Fruit fly (Drosophila melanogaster): ENCODE measurements around the gene CG5676.
A peak's percentile ranks its signal among the peaks of the same experiment; 100 is the strongest.

Gene CG5676

DNA sequence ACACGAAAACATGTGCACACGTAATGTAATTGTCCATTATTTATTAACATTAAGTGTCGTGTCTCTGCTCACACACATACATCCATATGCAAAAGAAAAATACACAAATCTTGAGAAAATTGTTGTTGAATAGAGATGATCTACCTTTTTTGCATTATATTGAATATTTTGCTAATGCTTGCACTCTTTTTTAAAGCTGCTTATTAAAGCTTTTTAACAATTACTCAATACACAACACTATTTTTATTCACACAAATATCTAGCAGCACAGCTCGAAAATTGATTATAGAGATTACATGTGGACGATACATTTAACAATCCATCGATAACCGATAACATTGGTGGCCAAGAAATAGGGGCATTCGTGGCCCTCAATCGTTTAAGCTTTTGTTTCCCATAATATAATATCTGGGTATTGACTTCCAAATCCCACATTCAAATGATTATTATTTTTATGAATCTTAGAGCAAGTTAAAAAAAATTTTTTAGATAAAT, 36.4 kb upstream of the CG5676 start, which contains the start of gene Ufd4 (continued):
- TF ChIP-seq CG17802 (tag; optimal IDR thresholded peaks at IDR 0.05) (no peak), Neu2 (GFP tag; optimal IDR thresholded peaks at IDR 0.05; ENCODE audit: borderline replicate concordance) (no peak), ATbp (GFP tag; optimal IDR thresholded peaks at IDR 0.05) (no peak), CG30020 (tag; optimal IDR thresholded peaks at IDR 0.05) (peak; percentile 95), HmgZ (tag; optimal IDR thresholded peaks at IDR 0.05) (peak; percentile 64), CG5180 (GFP tag; optimal IDR thresholded peaks at IDR 0.05) (no peak), B-H1 (GFP tag; IDR thresholded peaks at IDR 0.05) (peak; percentile 46; the same call in 1 of the 3 replicates), pfk (GFP tag; optimal IDR thresholded peaks at IDR 0.05) (peak; percentile 47), CG3281 (GFP tag; optimal IDR thresholded peaks at IDR 0.05) (no peak), Deaf1 (tag; optimal IDR thresholded peaks at IDR 0.05) (no peak), caup (GFP tag; optimal IDR thresholded peaks at IDR 0.05; ENCODE audit: severe bottlenecking) (no peak), Antp (GFP tag; optimal IDR thresholded peaks at IDR 0.05) (no peak), CG2116 (GFP tag; optimal IDR thresholded peaks at IDR 0.05) (peak; percentile 43), CG1792 (GFP tag; optimal IDR thresholded peaks at IDR 0.05) (peak; percentile 20), cwo (GFP tag; optimal IDR thresholded peaks at IDR 0.05) (no peak), CTCF (GFP tag; optimal IDR thresholded peaks at IDR 0.05) (no peak), Adf1 (GFP tag; IDR thresholded peaks at IDR 0.05) (no peak), CG12769 (tag; optimal IDR thresholded peaks at IDR 0.05) (no peak), trh (GFP tag; optimal IDR thresholded peaks at IDR 0.05) (no peak), CG17912 (GFP tag; optimal IDR thresholded peaks at IDR 0.05) (no peak), CG17829 (tag; optimal IDR thresholded peaks at IDR 0.05) (peak; percentile 83), CkIIα-i1 (GFP tag; IDR thresholded peaks at IDR 0.05) (no peak), CG11085 (GFP tag; IDR thresholded peaks at IDR 0.05) (no peak), CG12744 (GFP tag; optimal IDR thresholded peaks at IDR 0.05) (peak; percentile 61), Atf6 (GFP tag; IDR thresholded peaks at IDR 0.05) (peak; percentile 78), bab2 (GFP tag; optimal IDR thresholded peaks at IDR 0.05) (peak; percentile 56), CG12104 (GFP tag; optimal IDR thresholded peaks at IDR 0.05) (peak; percentile 61), CG8478 (optimal IDR thresholded peaks at IDR 0.05) (no peak), Oli (tag; optimal IDR thresholded peaks at IDR 0.05) (no peak), CG14860 (GFP tag; IDR thresholded peaks at IDR 0.05; ENCODE audit: partially characterized antibody) (no peak), trem (tag; optimal IDR thresholded peaks at IDR 0.05) (peak; percentile 66), vfl (GFP tag; optimal IDR thresholded peaks at IDR 0.05) (peak; percentile 46), HLH3B (GFP tag; IDR thresholded peaks at IDR 0.05) (peak; percentile 74; the same call in 1 of the 2 replicates), Fer3 (tag; optimal IDR thresholded peaks at IDR 0.05) (no peak), NC2α (GFP tag; optimal IDR thresholded peaks at IDR 0.05) (no peak), CG12391 (tag; optimal IDR thresholded peaks at IDR 0.05) (peak; percentile 82), CG4820 (GFP tag; optimal IDR thresholded peaks at IDR 0.05) (peak; percentile 59), CG15073 (GFP tag; optimal IDR thresholded peaks at IDR 0.05) (no peak), bcd (GFP tag; optimal IDR thresholded peaks at IDR 0.05) (no peak), CG3847 (GFP tag; IDR thresholded peaks at IDR 0.05) (no peak), NfI (GFP tag; optimal IDR thresholded peaks at IDR 0.05) (no peak), CG10147 (GFP tag; optimal IDR thresholded peaks at IDR 0.05) (no peak), CG32772 (GFP tag; IDR thresholded peaks at IDR 0.05) (no peak), CG31365 (tag; optimal IDR thresholded peaks at IDR 0.05) (no peak), usp (GFP tag; optimal IDR thresholded peaks at IDR 0.05) (no peak), HmgD (GFP tag; optimal IDR thresholded peaks at IDR 0.05) (no peak), sc (optimal IDR thresholded peaks at IDR 0.05) (no peak), sc (GFP tag; optimal IDR thresholded peaks at IDR 0.05) (no peak), CG18764 (GFP tag; optimal IDR thresholded peaks at IDR 0.05) (peak; percentile 50), ftz-f1 (GFP tag; optimal IDR thresholded peaks at IDR 0.05) (no peak), yki (optimal IDR thresholded peaks at IDR 0.05) (no peak), Stat92E (GFP tag; optimal IDR thresholded peaks at IDR 0.05) (peak in 1 of 3 experiments; percentile 69)

Measured in whole organism, embryonic.